Worm (Caenorhabditis elegans): ENCODE data around the gene C29F5.8.

Gene C29F5.8

ce11 chrII:6346551-6347079 is 40.4 kb downstream of the C29F5.8 start (continued):
- TF ChIP-seq B0019.2 (GFP tag; conservative IDR thresholded peaks at IDR 0.05) (no peak), ztf-6 (GFP tag; IDR thresholded peaks at IDR 0.05) (no peak), C17E4.6 (GFP tag; IDR thresholded peaks at IDR 0.05) (no peak), Y53F4B.3 (GFP tag; IDR thresholded peaks at IDR 0.05) (no peak), cebp-2 (GFP tag; IDR thresholded peaks at IDR 0.05) (0 out of 2 replicates have a peak, but pooled peaks have one; percentile 65), mes-4 (tag; optimal IDR thresholded peaks at IDR 0.05) (no peak), attf-3 (GFP tag; conservative IDR thresholded peaks at IDR 0.05) (0 out of 2 replicates have a peak, but pooled peaks have one; percentile 26), nfyb-1 (GFP tag; IDR thresholded peaks at IDR 0.05) (peak; percentile 95), F52B5.7 (tag; optimal IDR thresholded peaks at IDR 0.05) (peak; percentile 85), hlh-12 (tag; optimal IDR thresholded peaks at IDR 0.05) (no peak), ceh-79 (tag; optimal IDR thresholded peaks at IDR 0.05) (peak; percentile 74), ceh-100 (GFP tag; IDR thresholded peaks at IDR 0.05) (peak; percentile 30), unc-130 (GFP tag; optimal IDR thresholded peaks at IDR 0.05) (peak; percentile 56), bed-1 (GFP tag; IDR thresholded peaks at IDR 0.05) (0 out of 2 replicates have a peak, but pooled peaks have one; percentile 40), athp-1 (tag; optimal IDR thresholded peaks at IDR 0.05) (peak; percentile 63), ceh-40 (GFP tag; IDR thresholded peaks at IDR 0.05) (no peak), attf-5 (GFP tag; optimal IDR thresholded peaks at IDR 0.05) (peak; percentile 64), tlf-1 (GFP tag; optimal IDR thresholded peaks at IDR 0.05) (peak; percentile 82), let-526 (GFP tag; IDR thresholded peaks at IDR 0.05) (peak; percentile 62; the same call in 1 of the 2 replicates), let-607 (tag; optimal IDR thresholded peaks at IDR 0.05) (peak in 1 of 2 experiments; percentile 10), zfh-2 (GFP tag; conservative IDR thresholded peaks at IDR 0.05) (no peak), F49E8.2 (tag; optimal IDR thresholded peaks at IDR 0.05; ENCODE audit: insufficient read depth) (no peak), B0336.3 (GFP tag; IDR thresholded peaks at IDR 0.05) (peak; percentile 94), sdz-38 (tag; optimal IDR thresholded peaks at IDR 0.05) (no peak), B0261.1 (tag; optimal IDR thresholded peaks at IDR 0.05) (peak; percentile 18), aptf-2 (GFP tag; conservative IDR thresholded peaks at IDR 0.05) (no peak), lag-1 (GFP tag; IDR thresholded peaks at IDR 0.05) (0 out of 2 replicates have a peak, but pooled peaks have one; percentile 44), snpc-4 (GFP tag; optimal IDR thresholded peaks at IDR 0.05) (no peak), snpc-4 (tag; optimal IDR thresholded peaks at IDR 0.05) (peak in 2 of 4 experiments; percentile 10 to 50), F10E7.11 (tag; optimal IDR thresholded peaks at IDR 0.05) (peak; percentile 84), somi-1 (GFP tag; optimal IDR thresholded peaks at IDR 0.05) (peak; percentile 71), cebp-1 (GFP tag; IDR thresholded peaks at IDR 0.05) (peak; percentile 98), cebp-1 (tag; optimal IDR thresholded peaks at IDR 0.05) (peak; percentile 98), F57C9.4 (tag; optimal IDR thresholded peaks at IDR 0.05) (peak; percentile 86), dpl-1 (GFP tag; optimal IDR thresholded peaks at IDR 0.05) (no peak), mel-28 (tag; optimal IDR thresholded peaks at IDR 0.05; ENCODE audit: borderline replicate concordance) (peak; percentile 75), F23B12.7 (tag; optimal IDR thresholded peaks at IDR 0.05; ENCODE audit: insufficient read depth) (peak; percentile 96), Y53G8AR.9 (GFP tag; conservative IDR thresholded peaks at IDR 0.05) (peak; percentile 97), K12H6.12 (tag; optimal IDR thresholded peaks at IDR 0.05) (peak; percentile 58), C06A6.2 (GFP tag; conservative IDR thresholded peaks at IDR 0.05) (peak; percentile 67), mxl-1 (tag; optimal IDR thresholded peaks at IDR 0.05) (no peak), lin-40 (tag; optimal IDR thresholded peaks at IDR 0.05) (peak; percentile 83), Y56A3A.18 (GFP tag; IDR thresholded peaks at IDR 0.05) (peak; percentile 83; the same call in 1 of the 2 replicates), hrde-1 (tag; optimal IDR thresholded peaks at IDR 0.05; ENCODE audit: borderline replicate concordance) (peak; percentile 50), nhr-179 (tag; optimal IDR thresholded peaks at IDR 0.05) (no peak), hmg-1.2 (GFP tag; IDR thresholded peaks at IDR 0.05) (peak; percentile 42), Y95B8A.8 (GFP tag; IDR thresholded peaks at IDR 0.05) (peak; percentile 60; the same call in 1 of the 2 replicates), ekl-4 (GFP tag; IDR thresholded peaks at IDR 0.05) (peak; percentile 73; the same call in 1 of the 2 replicates)

All from whole organism, young adult.